Worm (Caenorhabditis elegans) whole organism, late embryonic: ENCODE measurements around the gene B0001.4.

Source experiments
- C08G9.2 ChIP-seq: sonication (generic microtip); optimal IDR thresholded peaks from 2 replicates; lab custom pipeline; 2016; ENCODE audit warnings: mild to moderate bottlenecking, missing genetic modification characterization, moderate library complexity, missing compliant biosample characterization
- C38D4.7 ChIP-seq: fragments of 200-800 bp; sonication (Bioruptor generic); optimal IDR thresholded peaks from 2 replicates; lab custom pipeline; 2018; ENCODE audit warnings: mild to moderate bottlenecking, missing genetic modification characterization, moderate library complexity, missing compliant biosample characterization
- F13H6.1 ChIP-seq: sonication (generic microtip); optimal IDR thresholded peaks from 2 replicates; lab custom pipeline; 2016; ENCODE audit warnings: missing genetic modification characterization, missing compliant biosample characterization
- K02D7.2 ChIP-seq: sonication (generic microtip); optimal IDR thresholded peaks from 2 replicates; lab custom pipeline; 2017; ENCODE audit warnings: mild to moderate bottlenecking, missing genetic modification characterization, missing compliant biosample characterization
- K09A11.1 ChIP-seq: sonication (generic microtip); optimal IDR thresholded peaks from 2 replicates; lab custom pipeline; 2017; ENCODE audit warnings: antibody characterized with exemption, mild to moderate bottlenecking, missing genetic modification characterization, missing compliant biosample characterization; ENCODE audit not compliant: insufficient read depth
- Y22D7AL.16 ChIP-seq: sonication (generic microtip); optimal IDR thresholded peaks from 2 replicates; lab custom pipeline; 2016; ENCODE audit warnings: missing genetic modification characterization, missing compliant biosample characterization
- ama-1 ChIP-seq: fragments of 150-350 bp; optimal IDR thresholded peaks from 2 replicates; lab custom pipeline; 2014
- ceh-14 ChIP-seq: sonication (generic microtip); optimal IDR thresholded peaks from 2 replicates; lab custom pipeline; 2016; ENCODE audit warnings: missing genotype, missing genetic modification characterization, missing compliant biosample characterization
- ceh-19 ChIP-seq: fragments of 200-800 bp; sonication (Bioruptor generic); optimal IDR thresholded peaks from 2 replicates; lab custom pipeline; 2018; ENCODE audit warnings: mild to moderate bottlenecking, missing genetic modification characterization, missing compliant biosample characterization
- ceh-24 ChIP-seq: sonication (generic microtip); optimal IDR thresholded peaks from 2 replicates; lab custom pipeline; 2016; ENCODE audit warnings: mild to moderate bottlenecking, missing genetic modification characterization, missing compliant biosample characterization
- ceh-31 ChIP-seq: sonication (generic microtip); optimal IDR thresholded peaks from 2 replicates; lab custom pipeline; 2016; ENCODE audit warnings: missing genetic modification characterization, missing compliant biosample characterization
- ceh-6 ChIP-seq: fragments of 200-800 bp; sonication (Bioruptor generic); optimal IDR thresholded peaks from 2 replicates; lab custom pipeline; 2018; ENCODE audit warnings: mild to moderate bottlenecking, missing genetic modification characterization, missing compliant biosample characterization
- dmd-4 ChIP-seq: sonication (generic microtip); optimal IDR thresholded peaks from 2 replicates; lab custom pipeline; 2016; ENCODE audit warnings: borderline replicate concordance, missing genetic modification characterization, missing compliant biosample characterization
- ets-4 ChIP-seq: sonication (generic microtip); optimal IDR thresholded peaks from 2 replicates; lab custom pipeline; 2016; ENCODE audit warnings: missing genetic modification characterization, missing compliant biosample characterization
- fkh-6 ChIP-seq: sonication (generic microtip); optimal IDR thresholded peaks from 2 replicates; lab custom pipeline; 2016; ENCODE audit warnings: missing genetic modification characterization, missing compliant biosample characterization
- hlh-30 ChIP-seq: sonication (generic microtip); optimal IDR thresholded peaks from 2 replicates; lab custom pipeline; 2017; ENCODE audit warnings: antibody characterized with exemption, missing genetic modification characterization, missing compliant biosample characterization; ENCODE audit not compliant: insufficient read depth
- hlh-6 ChIP-seq: sonication (generic microtip); optimal IDR thresholded peaks from 2 replicates; lab custom pipeline; 2016; ENCODE audit warnings: missing genotype, missing genetic modification characterization, missing compliant biosample characterization
- hlh-8 ChIP-seq: sonication (generic microtip); optimal IDR thresholded peaks from 2 replicates; lab custom pipeline; 2016; ENCODE audit warnings: missing genotype, missing genetic modification characterization, missing compliant biosample characterization
- nfya-1 ChIP-seq: sonication (generic microtip); optimal IDR thresholded peaks from 2 replicates; lab custom pipeline; 2017; ENCODE audit warnings: missing genetic modification characterization, mild to moderate bottlenecking, missing compliant biosample characterization, antibody characterized with exemption, moderate library complexity
- nhr-11 ChIP-seq: fragments of 150-350 bp; optimal IDR thresholded peaks from 2 replicates; lab custom pipeline; 2014; ENCODE audit warnings: missing biosample characterization, missing genetic modification characterization
- pag-3 ChIP-seq: sonication (generic microtip); optimal IDR thresholded peaks from 2 replicates; lab custom pipeline; 2016; ENCODE audit warnings: missing compliant biosample characterization, missing genetic modification characterization, borderline replicate concordance
- pax-1 ChIP-seq: fragments of 150-350 bp; optimal IDR thresholded peaks from 2 replicates; lab custom pipeline; 2014; ENCODE audit warnings: missing biosample characterization, missing genetic modification characterization
- pros-1 ChIP-seq: fragments of 150-350 bp; optimal IDR thresholded peaks from 2 replicates; lab custom pipeline; 2014; ENCODE audit warnings: missing biosample characterization, missing genetic modification reagents, missing genetic modification characterization
- rnt-1 ChIP-seq: sonication (generic microtip); optimal IDR thresholded peaks from 2 replicates; lab custom pipeline; 2016; ENCODE audit warnings: missing genetic modification characterization, missing compliant biosample characterization
- sdc-2 ChIP-seq: sonication (generic microtip); optimal IDR thresholded peaks from 2 replicates; lab custom pipeline; 2016; ENCODE audit warnings: missing genotype, missing genetic modification characterization, missing compliant biosample characterization
- syd-9 ChIP-seq: sonication (generic microtip); optimal IDR thresholded peaks from 2 replicates; lab custom pipeline; 2016; ENCODE audit warnings: mild to moderate bottlenecking, missing genetic modification characterization, moderate library complexity, missing compliant biosample characterization
- tbx-7 ChIP-seq: sonication (generic microtip); optimal IDR thresholded peaks from 2 replicates; lab custom pipeline; 2016; ENCODE audit warnings: missing genotype, missing genetic modification characterization, missing compliant biosample characterization
- ttx-3 ChIP-seq: sonication (generic microtip); optimal IDR thresholded peaks from 2 replicates; lab custom pipeline; 2016; ENCODE audit warnings: missing genetic modification reagents, missing genetic modification characterization, missing compliant biosample characterization

The B0001.4 gene

ce11 chrIV:12086498-12086897, 51.5 kb downstream of the B0001.4 start (continued):
- TF ChIP-seq dmd-4 (peak; percentile 15), ama-1 (lab: Kevin White, UChicago) (no peak), ceh-31 (tag; lab: Kevin White, UChicago) (peak; percentile 23), tbx-7 (tag; lab: Kevin White, UChicago) (no peak), C08G9.2 (tag; lab: Kevin White, UChicago) (peak; percentile 59), hlh-30 (tag; lab: Kevin White, UChicago) (peak; percentile 68), sdc-2 (tag; lab: Kevin White, UChicago) (peak; percentile 66), nfya-1 (tag; lab: Kevin White, UChicago) (peak; percentile 45), pag-3 (tag; lab: Kevin White, UChicago) (no peak), K09A11.1 (tag; lab: Kevin White, UChicago) (peak; percentile 12), K02D7.2 (tag; lab: Kevin White, UChicago) (peak; percentile 51), ceh-14 (tag; lab: Kevin White, UChicago) (peak; percentile 28), ceh-6 (peak; percentile 54), fkh-6 (tag; lab: Kevin White, UChicago) (peak; percentile 62), syd-9 (peak; percentile 30), hlh-8 (tag; lab: Kevin White, UChicago) (no peak), ttx-3 (no peak), F13H6.1 (tag; lab: Kevin White, UChicago) (no peak), C38D4.7 (GFP tag; lab: Kevin White, UChicago) (no peak), ceh-24 (tag; lab: Kevin White, UChicago) (peak; percentile 22), Y22D7AL.16 (tag; lab: Kevin White, UChicago) (peak; percentile 7)

ce11 chrIV:12085120-12085519, 52.9 kb downstream of the B0001.4 start, which contains the start of gene rbm-34:
rbm-34 (plus strand) TSS chrIV:12085420.
- TF ChIP-seq pros-1 (tag; lab: Kevin White, UChicago): no peak
- TF ChIP-seq K09A11.1 (tag; lab: Kevin White, UChicago): no peak
- TF ChIP-seq nhr-11 (tag; lab: Kevin White, UChicago): no peak
- no peak for TF ChIP-seq syd-9
- TF ChIP-seq rnt-1: no peak
- TF ChIP-seq K02D7.2 (tag; lab: Kevin White, UChicago): no peak
- no peak for TF ChIP-seq ceh-24 (tag; lab: Kevin White, UChicago)
- no peak for TF ChIP-seq ets-4 (tag; lab: Kevin White, UChicago)
- TF ChIP-seq hlh-6: no peak
- TF ChIP-seq hlh-30 (tag; lab: Kevin White, UChicago): no peak
- no peak for TF ChIP-seq dmd-4
- TF ChIP-seq tbx-7 (tag; lab: Kevin White, UChicago): no peak
- no peak for TF ChIP-seq ceh-14 (tag; lab: Kevin White, UChicago)
- no peak for TF ChIP-seq ceh-19 (GFP tag; lab: Kevin White, UChicago)
- no peak for TF ChIP-seq pax-1 (tag; lab: Kevin White, UChicago)
